Worm (Caenorhabditis elegans): ENCODE results near the gene R09E10.2.

R09E10.2 gene

DNA sequence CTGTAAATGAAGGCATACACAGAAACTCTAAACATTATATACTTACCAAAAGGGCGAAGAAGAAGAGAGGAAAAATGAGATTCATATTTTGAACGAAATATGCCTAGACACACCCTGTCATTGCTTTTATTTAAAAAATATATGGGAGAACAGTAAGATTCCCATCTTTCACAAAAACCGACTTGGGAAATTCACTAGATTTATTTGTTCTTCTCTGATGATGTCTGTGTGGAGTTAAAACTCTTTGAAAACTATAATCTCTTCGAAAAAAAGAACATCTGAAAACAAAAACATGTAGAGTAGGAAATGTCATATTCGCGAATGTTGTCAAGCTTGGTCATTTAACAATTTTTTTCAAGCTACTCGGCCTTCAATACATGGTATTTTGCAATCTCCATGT, 7.8 kb downstream of the R09E10.2 start, which contains the start of gene R09E10.8:
TSS of gene R09E10.8 (minus strand) at position 101 of the 400 bp plus-strand sequence.
- TF ChIP-seq nhr-76 (tag; optimal IDR thresholded peaks at IDR 0.05) (no peak), ceh-8 (GFP tag; optimal IDR thresholded peaks at IDR 0.05) (no peak), sptf-1 (tag; optimal IDR thresholded peaks at IDR 0.05) (no peak), C16A3.4 (tag; optimal IDR thresholded peaks at IDR 0.05) (no peak), jun-1 (tag; optimal IDR thresholded peaks at IDR 0.05) (no peak), C04F5.9 (tag; optimal IDR thresholded peaks at IDR 0.05) (no peak), ceh-82 (tag; optimal IDR thresholded peaks at IDR 0.05) (no peak), zag-1 (tag; optimal IDR thresholded peaks at IDR 0.05) (no peak), zip-4 (GFP tag; optimal IDR thresholded peaks at IDR 0.05) (no peak), rnt-1 (tag; optimal IDR thresholded peaks at IDR 0.05) (no peak), xbp-1 (tag; optimal IDR thresholded peaks at IDR 0.05) (no peak), unc-98 (GFP tag; IDR thresholded peaks at IDR 0.05) (no peak), C34B4.2 (tag; optimal IDR thresholded peaks at IDR 0.05) (no peak), nhr-71 (tag; optimal IDR thresholded peaks at IDR 0.05) (no peak), ztf-11 (tag; optimal IDR thresholded peaks at IDR 0.05) (no peak)

DNA sequence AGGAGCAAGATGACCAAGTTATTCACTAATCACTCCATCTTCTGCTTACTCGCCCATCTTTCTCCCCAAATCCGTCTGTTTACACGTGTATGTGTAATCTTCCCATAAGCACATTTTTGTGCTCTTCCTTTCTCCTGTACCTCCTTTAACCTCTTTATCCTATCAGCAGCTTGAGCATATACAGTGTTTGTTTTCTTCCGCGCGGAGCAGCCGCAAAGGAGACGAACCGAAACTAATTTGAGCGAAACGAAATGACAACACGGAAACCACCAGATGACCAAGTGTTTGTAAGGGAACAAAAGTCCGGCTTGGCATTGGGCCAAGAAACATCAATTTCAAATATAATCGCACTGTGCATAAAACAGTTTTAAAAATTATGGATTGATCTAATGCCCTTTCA, 13.7 kb downstream of the R09E10.2 start:
- TF ChIP-seq rnt-1 (tag; optimal IDR thresholded peaks at IDR 0.05), result no peak
- no peak for TF ChIP-seq hlh-17 (GFP tag; optimal IDR thresholded peaks at IDR 0.05; ENCODE audit: borderline replicate concordance)
- no peak for TF ChIP-seq snu-23 (GFP tag; optimal IDR thresholded peaks at IDR 0.05)
- no peak for TF ChIP-seq isw-1 (GFP tag; IDR thresholded peaks at IDR 0.05)
- no peak for TF ChIP-seq ama-1 (optimal IDR thresholded peaks at IDR 0.05)
- no peak for TF ChIP-seq dpl-1 (GFP tag; optimal IDR thresholded peaks at IDR 0.05)
- no peak for TF ChIP-seq nhr-237 (tag; optimal IDR thresholded peaks at IDR 0.05)
- no peak for TF ChIP-seq C04F5.9 (tag; optimal IDR thresholded peaks at IDR 0.05)
- TF ChIP-seq pqm-1 (tag; optimal IDR thresholded peaks at IDR 0.05), result no peak
- TF ChIP-seq Y116A8C.19 (tag; optimal IDR thresholded peaks at IDR 0.05; ENCODE audit: borderline replicate concordance), result no peak
- no peak for TF ChIP-seq vab-15 (tag; optimal IDR thresholded peaks at IDR 0.05)
- no peak for TF ChIP-seq ceh-90 (tag; optimal IDR thresholded peaks at IDR 0.05)
- no peak for TF ChIP-seq xbp-1 (tag; optimal IDR thresholded peaks at IDR 0.05)
- no peak for TF ChIP-seq fkh-8 (tag; optimal IDR thresholded peaks at IDR 0.05)
- TF ChIP-seq aly-2 (tag; optimal IDR thresholded peaks at IDR 0.05), result no peak

DNA sequence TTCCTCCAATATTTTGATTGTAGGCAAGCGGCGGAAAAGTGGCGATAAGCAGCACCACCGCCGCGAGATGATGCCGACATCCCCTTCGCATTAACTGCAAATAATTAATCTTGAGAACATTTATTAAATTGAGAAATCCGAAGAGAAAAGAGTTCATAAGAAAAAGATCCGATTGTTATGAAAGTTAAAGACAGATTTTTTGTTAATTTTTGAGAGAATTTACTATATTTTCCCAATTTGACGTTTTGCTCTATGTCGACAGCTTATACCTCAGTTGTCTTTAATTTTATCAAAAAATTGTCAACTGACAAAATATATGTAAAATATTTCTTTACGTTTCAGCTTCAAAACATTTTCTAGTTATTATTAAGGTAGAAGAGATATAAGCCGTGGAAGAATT, 15.9 kb downstream of the R09E10.2 start, which contains the start of gene R09E10.5:
TSS of gene R09E10.5 (minus strand) at position 101 of the 400 bp plus-strand sequence.
- no peak for TF ChIP-seq zip-4 (GFP tag; optimal IDR thresholded peaks at IDR 0.05)
- no peak for TF ChIP-seq sup-37 (GFP tag; optimal IDR thresholded peaks at IDR 0.05)
- TF ChIP-seq elt-2 (tag; optimal IDR thresholded peaks at IDR 0.05), result no peak
- no peak for TF ChIP-seq dpl-1 (GFP tag; optimal IDR thresholded peaks at IDR 0.05)
- no peak for TF ChIP-seq nhr-11 (tag; optimal IDR thresholded peaks at IDR 0.05)
- no peak for TF ChIP-seq snu-23 (GFP tag; optimal IDR thresholded peaks at IDR 0.05)
- TF ChIP-seq nhr-71 (tag; optimal IDR thresholded peaks at IDR 0.05), result no peak

DNA sequence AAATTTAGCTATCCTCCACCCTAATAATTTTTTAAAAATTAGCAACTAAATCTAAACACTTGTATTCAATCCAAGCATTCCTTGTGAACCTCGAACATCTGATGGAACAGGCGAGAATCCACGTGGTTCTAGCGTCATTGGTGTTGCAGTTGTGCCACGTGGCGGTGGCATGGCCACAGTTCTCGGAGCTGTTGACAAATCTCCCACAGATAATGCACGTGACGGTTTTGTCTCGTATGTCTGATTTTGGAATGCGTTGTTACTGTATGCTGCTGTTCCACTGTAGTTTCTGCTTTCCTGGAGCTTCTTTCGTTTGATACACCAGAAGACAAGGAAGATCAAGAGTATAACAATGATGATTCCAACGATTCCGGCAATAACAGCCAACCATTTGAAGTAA, 22.1 kb downstream of the R09E10.2 start:
- TF ChIP-seq rnt-1 (tag; optimal IDR thresholded peaks at IDR 0.05), result no peak
- TF ChIP-seq fkh-10 (GFP tag; optimal IDR thresholded peaks at IDR 0.05), result no peak

DNA sequence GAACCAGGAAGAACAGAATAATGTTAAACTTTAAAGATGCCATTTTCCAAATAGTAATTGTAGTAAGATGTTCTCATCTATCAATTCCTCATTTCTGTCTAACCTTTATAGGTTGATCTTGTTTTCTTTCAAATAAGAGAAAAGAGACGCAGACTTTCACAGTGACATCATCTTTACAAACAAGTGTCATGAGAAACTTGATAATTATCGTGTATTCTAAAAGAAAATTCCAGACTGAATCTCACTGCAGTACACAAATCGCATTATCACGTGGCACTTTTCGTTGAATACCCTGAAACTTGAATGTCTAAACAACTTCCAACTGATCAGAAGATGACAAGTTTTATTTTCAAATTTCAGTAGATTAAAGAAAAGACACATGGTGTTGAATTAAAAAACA, 23.0 kb downstream of the R09E10.2 start, which contains the start of gene R09E10.13:
TSS of gene R09E10.13 (minus strand) at position 61 of the 400 bp plus-strand sequence.
- TF ChIP-seq nhr-19 (GFP tag; conservative IDR thresholded peaks at IDR 0.05), result peak; percentile 27; the same call in 1 of the 2 replicates
- TF ChIP-seq lin-35 (GFP tag; optimal IDR thresholded peaks at IDR 0.05), result peak in 1 of 2 experiments; percentile 43
- TF ChIP-seq nhr-85 (tag), result peak; percentile 81
- no peak for TF ChIP-seq fkh-10 (GFP tag; optimal IDR thresholded peaks at IDR 0.05)
- TF ChIP-seq rnt-1 (tag; optimal IDR thresholded peaks at IDR 0.05), result no peak
- TF ChIP-seq vab-15 (tag; optimal IDR thresholded peaks at IDR 0.05), result no peak
- TF ChIP-seq zag-1 (tag; optimal IDR thresholded peaks at IDR 0.05), result no peak
- TF ChIP-seq efl-1 (optimal IDR thresholded peaks at IDR 0.05), result no peak
- peak in 1 of 2 experiments; percentile 36 for TF ChIP-seq efl-1 (GFP tag; optimal IDR thresholded peaks at IDR 0.05 in 1 of 2)
- peak; percentile 33 for TF ChIP-seq nhr-20 (tag; optimal IDR thresholded peaks at IDR 0.05)
- TF ChIP-seq sup-37 (GFP tag; optimal IDR thresholded peaks at IDR 0.05), result no peak
- TF ChIP-seq ceh-82 (tag; optimal IDR thresholded peaks at IDR 0.05), result no peak
- no peak for TF ChIP-seq hlh-4 (tag; optimal IDR thresholded peaks at IDR 0.05)
- TF ChIP-seq egl-13 (tag; optimal IDR thresholded peaks at IDR 0.05), result no peak

All from whole organism, L1 larva.